Fruit fly (Drosophila melanogaster) whole organism, embryonic: Measurements from ENCODE around the gene Der-2.

ENCODE experiments used
- Awh ChIP-seq: fragments of 200-800 bp; sonication (Bioruptor generic); IDR thresholded peaks from 2 replicates; pipeline ENCODE4, ENCODE4 v1.3.6; 2022; ENCODE audit warnings: missing biosample characterization, missing genetic modification characterization
- BEAF-32 ChIP-seq: fragments of 200-800 bp; sonication (Bioruptor generic); optimal IDR thresholded peaks from 3 replicates; lab custom pipeline; 2017; ENCODE audit warnings: missing biosample characterization, missing genetic modification characterization, mild to moderate bottlenecking, moderate library complexity, missing genetic modification reagents
- Blimp-1 ChIP-seq: fragments of 200-800 bp; sonication (Bioruptor generic); optimal IDR thresholded peaks from 3 replicates; lab custom pipeline; 2018; ENCODE audit warnings: missing biosample characterization, missing genetic modification characterization, mild to moderate bottlenecking, moderate library complexity, missing genetic modification reagents
- C15 ChIP-seq: fragments of 200-800 bp; sonication (Bioruptor generic); IDR thresholded peaks from 3 replicates; pipeline ENCODE4 v1.3.6; 2022; ENCODE audit warnings: missing biosample characterization, missing genetic modification characterization
- CG10431 ChIP-seq: fragments of 200-800 bp; sonication (Bioruptor generic); optimal IDR thresholded peaks from 3 replicates; lab custom pipeline; 2018; ENCODE audit warnings: missing biosample characterization, mild to moderate bottlenecking, missing genetic modification characterization
- CG10462 ChIP-seq: fragments of 200-800 bp; sonication (Bioruptor generic); optimal IDR thresholded peaks from 2 replicates; lab custom pipeline; 2016; ENCODE audit warnings: missing biosample characterization, missing genetic modification characterization
- CG10959 ChIP-seq: fragments of 200-800 bp; sonication (Bioruptor generic); IDR thresholded peaks from 2 replicates; pipeline ENCODE4 v1.3.6; 2022; ENCODE audit warnings: missing biosample characterization, missing genetic modification characterization
- CG12155 ChIP-seq: fragments of 200-800 bp; sonication (Bioruptor generic); optimal IDR thresholded peaks from 3 replicates; lab custom pipeline; 2016; ENCODE audit warnings: missing biosample characterization, missing genetic modification characterization
- CG13624 ChIP-seq: fragments of 200-800 bp; sonication (Bioruptor generic); optimal IDR thresholded peaks from 2 replicates; lab custom pipeline; 2016; ENCODE audit warnings: missing biosample characterization, missing genetic modification characterization
- CG14441 ChIP-seq: fragments of 200-800 bp; sonication (Bioruptor generic); IDR thresholded peaks from 2 replicates; pipeline ENCODE4 v1.3.6; 2022; ENCODE audit warnings: missing biosample characterization, missing genetic modification characterization
- CG14965 ChIP-seq: fragments of 200-800 bp; sonication (Bioruptor generic); optimal IDR thresholded peaks from 2 replicates; lab custom pipeline; 2016; ENCODE audit warnings: missing biosample characterization, missing genetic modification characterization, borderline replicate concordance
- CG15073 ChIP-seq: fragments of 200-800 bp; sonication (Bioruptor generic); optimal IDR thresholded peaks from 2 replicates; lab custom pipeline; 2016; ENCODE audit warnings: missing biosample characterization, missing genetic modification characterization
- CG15269 ChIP-seq: fragments of 200-800 bp; sonication (Bioruptor generic); optimal IDR thresholded peaks from 2 replicates; lab custom pipeline; 2018; ENCODE audit warnings: missing biosample characterization, mild to moderate bottlenecking, missing genetic modification characterization, moderate library complexity
- CG17328 ChIP-seq: fragments of 200-800 bp; sonication (Bioruptor generic); IDR thresholded peaks from 2 replicates; pipeline ENCODE4 v1.3.6; 2022; ENCODE audit warnings: missing biosample characterization, missing genetic modification characterization
- CG18476 ChIP-seq: fragments of 200-800 bp; sonication (Bioruptor generic); optimal IDR thresholded peaks from 2 replicates; lab custom pipeline; 2016; ENCODE audit warnings: missing biosample characterization, mild to moderate bottlenecking, missing genetic modification characterization
- CG2129 ChIP-seq: fragments of 200-800 bp; sonication (Bioruptor generic); IDR thresholded peaks from 2 replicates; pipeline ENCODE4 v1.3.6; 2022; ENCODE audit warnings: missing biosample characterization, missing genetic modification characterization; ENCODE audit not compliant: partially characterized antibody
- CG3065 ChIP-seq: fragments of 200-800 bp; sonication (Bioruptor generic); optimal IDR thresholded peaks from 2 replicates; lab custom pipeline; 2016; ENCODE audit warnings: missing biosample characterization, missing genetic modification characterization
- CG31365 ChIP-seq: fragments of 200-800 bp; sonication (Bioruptor generic); optimal IDR thresholded peaks from 2 replicates; lab custom pipeline; 2018; ENCODE audit warnings: missing biosample characterization, mild to moderate bottlenecking, missing genetic modification characterization
- CG32532 ChIP-seq: fragments of 200-800 bp; sonication (Bioruptor generic); IDR thresholded peaks from 2 replicates; pipeline ENCODE4 v1.3.6; 2022; ENCODE audit warnings: missing biosample characterization, missing genetic modification characterization
- CG32767 ChIP-seq: fragments of 200-800 bp; sonication (Bioruptor generic); IDR thresholded peaks from 2 replicates; pipeline ENCODE4 v1.3.6; 2022; ENCODE audit warnings: missing biosample characterization, missing genetic modification characterization
- CG6175 ChIP-seq: fragments of 200-800 bp; sonication (Bioruptor generic); IDR thresholded peaks from 3 replicates; pipeline ENCODE4 v1.3.6; 2022; ENCODE audit warnings: missing biosample characterization, missing genetic modification characterization
- CG6683 ChIP-seq: fragments of 200-800 bp; sonication (Bioruptor generic); optimal IDR thresholded peaks from 2 replicates; lab custom pipeline; 2017; ENCODE audit warnings: missing biosample characterization, mild to moderate bottlenecking, missing genetic modification characterization, missing genetic modification reagents
- CG6854 ChIP-seq: fragments of 200-800 bp; sonication (Bioruptor generic); optimal IDR thresholded peaks from 3 replicates; lab custom pipeline; 2017; ENCODE audit warnings: missing biosample characterization, mild to moderate bottlenecking, missing genetic modification characterization
- CG7271 ChIP-seq: fragments of 200-800 bp; sonication (Bioruptor generic); optimal IDR thresholded peaks from 2 replicates; lab custom pipeline; 2018; ENCODE audit warnings: missing biosample characterization, mild to moderate bottlenecking, missing genetic modification characterization, moderate library complexity
- D19B ChIP-seq: fragments of 200-800 bp; sonication (Bioruptor generic); optimal IDR thresholded peaks from 2 replicates; lab custom pipeline; 2017; ENCODE audit warnings: missing biosample characterization, mild to moderate bottlenecking, missing genetic modification characterization
- Drgx ChIP-seq: fragments of 200-800 bp; sonication (Bioruptor generic); IDR thresholded peaks from 2 replicates; pipeline ENCODE4 v1.3.6; 2022; ENCODE audit warnings: missing biosample characterization, missing genetic modification characterization
- Ets97D ChIP-seq: fragments of 200-800 bp; sonication (Bioruptor generic); optimal IDR thresholded peaks from 3 replicates; lab custom pipeline; 2016; ENCODE audit warnings: missing biosample characterization, missing genetic modification characterization
- Gsc ChIP-seq: fragments of 200-800 bp; sonication (Bioruptor generic); IDR thresholded peaks from 2 replicates; pipeline ENCODE4 v1.3.6; 2022; ENCODE audit warnings: missing biosample characterization, missing genetic modification characterization
- HLH3B ChIP-seq: fragments of 200-800 bp; sonication (Bioruptor generic); IDR thresholded peaks from 2 replicates; pipeline ENCODE4 v1.3.6; 2022; ENCODE audit warnings: missing biosample characterization, missing genetic modification characterization
- Hr39 ChIP-seq: fragments of >200 bp; optimal IDR thresholded peaks from 2 replicates; lab custom pipeline; 2017
- Hr51 ChIP-seq, 2 experiments: fragments of 200-800 bp; sonication (Bioruptor generic); optimal IDR thresholded peaks; 2 replicates in 1 of 2; 3 replicates in 1 of 2; lab custom pipeline; 2016 to 2018; ENCODE audit warnings: missing biosample characterization in 2 of 2, missing genetic modification characterization in 2 of 2, mild to moderate bottlenecking in 1 of 2, moderate library complexity in 1 of 2
- MTF-1 ChIP-seq: fragments of 200-800 bp; sonication (Bioruptor generic); optimal IDR thresholded peaks from 2 replicates; lab custom pipeline; 2018; ENCODE audit warnings: missing biosample characterization, mild to moderate bottlenecking, missing genetic modification characterization, borderline replicate concordance
- Med ChIP-seq: fragments of 200-800 bp; sonication (Bioruptor generic); peaks from one replicate; lab custom pipeline; 2016; ENCODE audit warnings: missing biosample characterization, missing genetic modification characterization, mild to moderate bottlenecking, inconsistent platforms, moderate library complexity
- Poxn ChIP-seq: fragments of 200-800 bp; sonication (Bioruptor generic); IDR thresholded peaks from 2 replicates; pipeline ENCODE4 v1.3.6; 2022; ENCODE audit warnings: missing biosample characterization, missing genetic modification characterization
- Ssrp ChIP-seq: fragments of 200-800 bp; sonication (Bioruptor generic); optimal IDR thresholded peaks from 2 replicates; lab custom pipeline; 2018; ENCODE audit warnings: missing biosample characterization, mild to moderate bottlenecking, missing genetic modification characterization, moderate library complexity
- Vsx1 ChIP-seq: fragments of 200-800 bp; sonication (Bioruptor generic); optimal IDR thresholded peaks from 2 replicates; lab custom pipeline; 2017; ENCODE audit warnings: missing biosample characterization, mild to moderate bottlenecking, missing genetic modification characterization, missing genetic modification reagents
- bsh ChIP-seq, 2 experiments: fragments of 200-800 bp; sonication (Bioruptor generic); optimal IDR thresholded peaks; 2 replicates each; lab custom pipeline; 2017 to 2018; ENCODE audit warnings: mild to moderate bottlenecking in 2 of 2, missing biosample characterization in 2 of 2, missing genetic modification characterization in 2 of 2, moderate library complexity in 1 of 2
- dm ChIP-seq: fragments of 200-800 bp; sonication (Bioruptor generic); optimal IDR thresholded peaks from 3 replicates; lab custom pipeline; 2016; ENCODE audit warnings: missing biosample characterization, missing genetic modification characterization
- ftz-f1 ChIP-seq: fragments of 200-800 bp; sonication (Bioruptor generic); optimal IDR thresholded peaks from 2 replicates; lab custom pipeline; 2016; ENCODE audit warnings: missing biosample characterization, missing genetic modification characterization
- grau ChIP-seq: fragments of 200-800 bp; optimal IDR thresholded peaks from 3 replicates; lab custom pipeline; 2019; ENCODE audit warnings: missing biosample characterization, mild to moderate bottlenecking, missing genetic modification characterization, moderate library complexity
- gro ChIP-seq: fragments of 200-800 bp; sonication (Bioruptor generic); optimal IDR thresholded peaks from 2 replicates; lab custom pipeline; 2016; ENCODE audit warnings: missing biosample characterization, missing genetic modification characterization
- her ChIP-seq: fragments of 200-800 bp; sonication (Bioruptor generic); optimal IDR thresholded peaks from 2 replicates; lab custom pipeline; 2016; ENCODE audit warnings: missing biosample characterization, missing genetic modification characterization
- kay ChIP-seq: fragments of 200-800 bp; sonication (Bioruptor generic); optimal IDR thresholded peaks from 2 replicates; lab custom pipeline; 2016; ENCODE audit warnings: missing biosample characterization, missing genetic modification characterization
- luna ChIP-seq: fragments of 200-800 bp; sonication (Bioruptor generic); optimal IDR thresholded peaks from 2 replicates; lab custom pipeline; 2016; ENCODE audit warnings: missing biosample characterization, missing genetic modification characterization
- mirr ChIP-seq: fragments of 200-800 bp; sonication (Bioruptor generic); optimal IDR thresholded peaks from 3 replicates; lab custom pipeline; 2018; ENCODE audit warnings: missing biosample characterization, mild to moderate bottlenecking, missing genetic modification characterization
- sc ChIP-seq, 3 experiments: fragments of >200 bp in 2 of 3; fragments of 200-800 bp in 1 of 3; sonication (Bioruptor generic) in 1 of 3; optimal IDR thresholded peaks; 2 replicates in 2 of 3; 3 replicates in 1 of 3; lab custom pipeline; 2017; ENCODE audit warnings: mild to moderate bottlenecking in 1 of 3, missing biosample characterization in 1 of 3, missing genetic modification characterization in 1 of 3, missing genetic modification reagents in 1 of 3
- sens-2 ChIP-seq: fragments of 200-800 bp; sonication (Bioruptor generic); IDR thresholded peaks from 2 replicates; pipeline ENCODE4 v1.3.6; 2022; ENCODE audit warnings: missing biosample characterization, missing genetic modification characterization
- stc ChIP-seq: fragments of 200-800 bp; sonication (Bioruptor generic); IDR thresholded peaks from 2 replicates; pipeline ENCODE4 v1.3.6; 2022; ENCODE audit warnings: missing biosample characterization, missing genetic modification characterization
- unc-4 ChIP-seq: fragments of 200-800 bp; sonication (Bioruptor generic); IDR thresholded peaks from 2 replicates; pipeline ENCODE4 v1.3.6; 2022; ENCODE audit warnings: missing biosample characterization, missing genetic modification characterization; ENCODE audit not compliant: partially characterized antibody
- vvl ChIP-seq: fragments of 200-800 bp; sonication (Bioruptor generic); IDR thresholded peaks from 2 replicates; pipeline ENCODE4 v1.3.6; 2022; ENCODE audit warnings: missing biosample characterization, missing genetic modification characterization

The Der-2 gene

dm6 chr3R:16497379-16497778 is 13.4 kb upstream of the Der-2 start (continued):
- peak; percentile 37 for TF ChIP-seq CG7271 (tag; lab: Kevin White, UChicago)
- TF ChIP-seq ftz-f1 (GFP tag; lab: Kevin White, UChicago), result no peak
- peak; percentile 66 for TF ChIP-seq CG10462 (GFP tag; lab: Kevin White, UChicago)
- peak; percentile 64 for TF ChIP-seq CG6683
- no peak for TF ChIP-seq mirr (GFP tag; lab: Kevin White, UChicago)
- peak; percentile 73 for TF ChIP-seq CG6854
- TF ChIP-seq D19B (GFP tag; lab: Kevin White, UChicago), result peak; percentile 62
- TF ChIP-seq CG2129 (GFP tag; lab: Robert Waterston, UW), result no peak
- TF ChIP-seq CG15269 (tag; lab: Kevin White, UChicago), result peak; percentile 84
- TF ChIP-seq Awh (GFP tag; lab: Robert Waterston, UW), result peak; percentile 83
- no peak for TF ChIP-seq CG32767 (GFP tag; lab: Robert Waterston, UW)
- peak; percentile 87 for TF ChIP-seq HLH3B (GFP tag; lab: Robert Waterston, UW)
- peak; percentile 71 for TF ChIP-seq CG18476 (GFP tag; lab: Kevin White, UChicago)
- peak; percentile 52 for TF ChIP-seq CG3065 (GFP tag; lab: Kevin White, UChicago)
- TF ChIP-seq kay (GFP tag; lab: Kevin White, UChicago), result peak; percentile 60
- TF ChIP-seq bsh (GFP tag; optimal IDR thresholded peaks at IDR 0.05; lab: Kevin White, UChicago), result peak; percentile 45 to 86
- peak; percentile 70 for TF ChIP-seq CG13624 (GFP tag; lab: Kevin White, UChicago)
- TF ChIP-seq vvl (GFP tag; lab: Robert Waterston, UW), result peak; percentile 93
- TF ChIP-seq stc (GFP tag; lab: Robert Waterston, UW), result peak; percentile 79
- no peak for TF ChIP-seq unc-4 (GFP tag; lab: Robert Waterston, UW)
- no peak for TF ChIP-seq sc (optimal IDR thresholded peaks at IDR 0.05; lab: Kevin White, UChicago)
- peak; percentile 68 for TF ChIP-seq sc (GFP tag; optimal IDR thresholded peaks at IDR 0.05; lab: Kevin White, UChicago)
- TF ChIP-seq grau (tag; lab: Kevin White, UChicago), result peak; percentile 84
- peak; percentile 81 for TF ChIP-seq Drgx (GFP tag; lab: Robert Waterston, UW)
- peak; percentile 67 to 88 for TF ChIP-seq Hr51 (GFP tag; optimal IDR thresholded peaks at IDR 0.05; lab: Kevin White, UChicago)
- TF ChIP-seq luna (GFP tag; lab: Kevin White, UChicago), result no peak
- peak; percentile 96 for TF ChIP-seq CG32532
- TF ChIP-seq Blimp-1 (GFP tag; lab: Kevin White, UChicago), result peak; percentile 87

dm6 chr3R:16496209-16496608 is 12.2 kb upstream of the Der-2 start:
- no peak for TF ChIP-seq Poxn
- no peak for TF ChIP-seq Gsc (GFP tag; lab: Robert Waterston, UW)
- peak; percentile 54; the same call in 1 of the 2 replicates for TF ChIP-seq CG14441 (GFP tag; lab: Robert Waterston, UW)
- TF ChIP-seq CG14965, result no peak
- no peak for TF ChIP-seq her (GFP tag; lab: Kevin White, UChicago)
- peak; percentile 46 for TF ChIP-seq CG17328 (GFP tag; lab: Robert Waterston, UW)
- TF ChIP-seq gro, result no peak
- no peak for TF ChIP-seq CG6175 (GFP tag; lab: Robert Waterston, UW)
- TF ChIP-seq stc (GFP tag; lab: Robert Waterston, UW), result 0 out of 2 replicates have a peak, but pooled peaks have one; percentile 31
- no peak for TF ChIP-seq sens-2 (GFP tag; lab: Robert Waterston, UW)
- peak; percentile 69 for TF ChIP-seq Ssrp (tag; lab: Kevin White, UChicago)
- no peak for TF ChIP-seq Ets97D (GFP tag; lab: Kevin White, UChicago)
- TF ChIP-seq CG15073 (GFP tag; lab: Kevin White, UChicago), result no peak
- TF ChIP-seq CG12155 (GFP tag; lab: Kevin White, UChicago), result no peak
- TF ChIP-seq Vsx1 (GFP tag; lab: Kevin White, UChicago), result no peak
- no peak for TF ChIP-seq BEAF-32 (GFP tag; lab: Kevin White, UChicago)
- no peak for TF ChIP-seq MTF-1 (GFP tag; lab: Kevin White, UChicago)
- no peak for TF ChIP-seq CG31365 (tag; lab: Kevin White, UChicago)
- TF ChIP-seq CG10431, result peak; percentile 7
- TF ChIP-seq C15 (GFP tag; lab: Robert Waterston, UW), result no peak
- no peak for TF ChIP-seq Hr39 (lab: Kevin White, UChicago)
- TF ChIP-seq CG10959, result no peak
- TF ChIP-seq dm (GFP tag; lab: Kevin White, UChicago), result no peak
- TF ChIP-seq Med (GFP tag; lab: Kevin White, UChicago), result peak; percentile 77
- peak; percentile 59 for TF ChIP-seq grau (tag; lab: Kevin White, UChicago)
